Worm (Caenorhabditis elegans): Measurements from ENCODE around the gene mltn-11.

Gene mltn-11

DNA sequence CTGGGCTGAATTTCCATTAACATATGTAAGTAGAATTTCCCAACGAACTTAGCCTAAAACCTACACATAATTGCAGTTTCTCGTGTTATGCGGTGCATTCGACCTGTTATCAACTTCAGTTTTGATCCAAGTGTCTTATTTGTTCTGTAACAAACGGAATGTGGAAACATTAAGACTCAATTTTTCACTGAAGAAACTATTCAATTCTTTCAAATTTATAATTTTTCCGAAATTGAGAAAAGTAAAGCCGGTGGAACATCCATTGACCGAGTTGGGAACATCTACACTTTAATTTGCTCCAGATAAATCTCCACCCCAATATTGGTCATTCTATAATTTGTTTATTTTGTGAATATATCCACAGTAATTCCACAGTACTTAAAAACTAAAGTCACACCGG lies 38.4 kb downstream of the mltn-11 start:
- TF ChIP-seq ama-1 (optimal IDR thresholded peaks at IDR 0.05) (no peak), dmd-4 (tag; optimal IDR thresholded peaks at IDR 0.05) (no peak)

- TF ChIP-seq Y55F3AM.14 (GFP tag; optimal IDR thresholded peaks at IDR 0.05): no peak
- no peak for TF ChIP-seq sma-3 (GFP tag; optimal IDR thresholded peaks at IDR 0.05)
- no peak for TF ChIP-seq snpc-4 (tag; optimal IDR thresholded peaks at IDR 0.05)
- TF ChIP-seq fos-1 (tag; optimal IDR thresholded peaks at IDR 0.05): no peak
- no peak for TF ChIP-seq ztf-11 (tag; optimal IDR thresholded peaks at IDR 0.05)
- TF ChIP-seq lin-13 (GFP tag; optimal IDR thresholded peaks at IDR 0.05): no peak
- TF ChIP-seq nhr-21 (tag; optimal IDR thresholded peaks at IDR 0.05): no peak
- no peak for TF ChIP-seq lin-11 (tag; optimal IDR thresholded peaks at IDR 0.05)
- TF ChIP-seq unc-62 (GFP tag; optimal IDR thresholded peaks at IDR 0.05): no peak
- TF ChIP-seq nhr-6 (tag; optimal IDR thresholded peaks at IDR 0.05): no peak
- no peak for TF ChIP-seq elt-3 (tag; optimal IDR thresholded peaks at IDR 0.05)
- TF ChIP-seq nhr-129 (tag; optimal IDR thresholded peaks at IDR 0.05): no peak
- no peak for TF ChIP-seq gmeb-1 (tag; optimal IDR thresholded peaks at IDR 0.05)
- TF ChIP-seq nhr-77 (tag; optimal IDR thresholded peaks at IDR 0.05): no peak
- TF ChIP-seq skn-1 (tag; optimal IDR thresholded peaks at IDR 0.05): no peak
- no peak for TF ChIP-seq egl-27 (tag; optimal IDR thresholded peaks at IDR 0.05)
Measured at ce11 chrV:16675553-16675952, 39.6 kb downstream of the mltn-11 start, which contains the start of gene srz-1. srz-1 (plus strand) TSS chrV:16675853.

ce11 chrV:16679237-16679636 lies 43.3 kb downstream of the mltn-11 start, which contains the start of gene srz-103:
srz-103 (minus strand) TSS chrV:16679337.
- no peak for TF ChIP-seq fos-1 (tag; optimal IDR thresholded peaks at IDR 0.05)
- no peak for TF ChIP-seq nhr-10 (tag; optimal IDR thresholded peaks at IDR 0.05)
- TF ChIP-seq R02D3.7 (tag; optimal IDR thresholded peaks at IDR 0.05): no peak
- no peak for TF ChIP-seq nhr-6 (tag; optimal IDR thresholded peaks at IDR 0.05)
- TF ChIP-seq mdl-1 (tag; optimal IDR thresholded peaks at IDR 0.05): no peak
- no peak for TF ChIP-seq Y55F3AM.14 (GFP tag; optimal IDR thresholded peaks at IDR 0.05)
- no peak for TF ChIP-seq nhr-77 (tag; optimal IDR thresholded peaks at IDR 0.05)
- TF ChIP-seq nhr-21 (tag; optimal IDR thresholded peaks at IDR 0.05): no peak
- no peak for TF ChIP-seq nhr-129 (tag; optimal IDR thresholded peaks at IDR 0.05)

- TF ChIP-seq nhr-11 (tag; optimal IDR thresholded peaks at IDR 0.05) (no peak), nhr-237 (tag; optimal IDR thresholded peaks at IDR 0.05) (no peak), R02D3.7 (tag; optimal IDR thresholded peaks at IDR 0.05) (no peak), alr-1 (tag; optimal IDR thresholded peaks at IDR 0.05) (no peak), nhr-23 (tag; optimal IDR thresholded peaks at IDR 0.05) (no peak), ceh-82 (tag; optimal IDR thresholded peaks at IDR 0.05) (no peak), nhr-6 (tag; optimal IDR thresholded peaks at IDR 0.05) (no peak), F13H6.1 (tag; optimal IDR thresholded peaks at IDR 0.05) (no peak), ztf-4 (tag; optimal IDR thresholded peaks at IDR 0.05) (no peak), ama-1 (optimal IDR thresholded peaks at IDR 0.05) (no peak), aly-2 (tag; optimal IDR thresholded peaks at IDR 0.05) (no peak), mbf-1 (tag; optimal IDR thresholded peaks at IDR 0.05) (no peak), unc-55 (GFP tag; optimal IDR thresholded peaks at IDR 0.05) (no peak), elt-3 (tag; optimal IDR thresholded peaks at IDR 0.05) (no peak), nhr-12 (tag; optimal IDR thresholded peaks at IDR 0.05) (no peak), nhr-129 (tag; optimal IDR thresholded peaks at IDR 0.05) (no peak), blmp-1 (tag; optimal IDR thresholded peaks at IDR 0.05; ENCODE audit: insufficient read depth) (no peak), gmeb-1 (tag; optimal IDR thresholded peaks at IDR 0.05) (no peak), mab-5 (tag; optimal IDR thresholded peaks at IDR 0.05) (no peak)
Measured at ce11 chrV:16679981-16680380, 44.0 kb downstream of the mltn-11 start, which contains the start of gene srw-44. srw-44 (plus strand) TSS chrV:16680281.

DNA sequence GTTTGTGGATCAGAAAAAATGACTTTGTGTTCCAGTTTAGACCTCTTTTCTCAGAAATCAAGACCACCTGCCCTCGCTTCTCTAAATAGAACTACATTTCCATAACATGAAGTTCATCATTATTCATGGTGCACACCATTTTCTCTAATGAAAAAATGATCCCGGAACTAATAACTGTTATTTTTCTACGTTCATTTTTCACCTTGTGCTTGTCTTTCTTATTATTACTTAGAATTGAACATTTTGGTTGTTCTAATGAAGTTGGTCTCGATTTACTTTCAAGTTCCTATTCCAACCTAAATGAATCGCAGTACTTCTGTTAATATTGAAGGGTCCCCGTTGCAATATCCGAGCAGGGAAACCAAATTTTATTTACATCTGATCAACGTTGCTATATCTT lies 46.9 kb downstream of the mltn-11 start, which contains the start of gene srw-36:
Gene srw-36 (plus strand): TSS at position 301 of the 400 bp plus-strand sequence.
- no peak for TF ChIP-seq ztf-11 (tag; optimal IDR thresholded peaks at IDR 0.05)
- no peak for TF ChIP-seq sem-4 (tag; optimal IDR thresholded peaks at IDR 0.05)
- TF ChIP-seq nhr-11 (tag; optimal IDR thresholded peaks at IDR 0.05): no peak
- TF ChIP-seq egl-27 (tag; optimal IDR thresholded peaks at IDR 0.05): no peak
- TF ChIP-seq nhr-10 (tag; optimal IDR thresholded peaks at IDR 0.05): no peak
- no peak for TF ChIP-seq nhr-12 (tag; optimal IDR thresholded peaks at IDR 0.05)
- no peak for TF ChIP-seq F13H6.1 (tag; optimal IDR thresholded peaks at IDR 0.05)
- no peak for TF ChIP-seq C34F6.9 (tag; optimal IDR thresholded peaks at IDR 0.05)
- no peak for TF ChIP-seq unc-62 (GFP tag; optimal IDR thresholded peaks at IDR 0.05)
- no peak for TF ChIP-seq ztf-4 (tag; optimal IDR thresholded peaks at IDR 0.05)
- no peak for TF ChIP-seq crh-2 (tag; optimal IDR thresholded peaks at IDR 0.05)
- TF ChIP-seq sma-9 (GFP tag; optimal IDR thresholded peaks at IDR 0.05): no peak
- TF ChIP-seq sma-9 (tag; optimal IDR thresholded peaks at IDR 0.05): no peak
- no peak for TF ChIP-seq nhr-6 (tag; optimal IDR thresholded peaks at IDR 0.05)
